Fruit fly (Drosophila melanogaster) S2 (cell line): ENCODE measurements around the gene Nup93-2.

ENCODE experiments used
- CG8478 ChIP-seq: fragments of >200 bp; optimal IDR thresholded peaks from 2 replicates; lab custom pipeline; 2018
- CTCF ChIP-seq, 2 experiments: fragments of >200 bp; optimal IDR thresholded peaks; 2 replicates each; lab custom pipeline; 2018

Nup93-2 gene

dm6 chr3R:14879207-14879863 lies 18.8 kb downstream of the Nup93-2 start, which contains the start of gene CG3631:
CG3631 (plus strand) TSS chr3R:14879457.
- TF ChIP-seq CTCF (optimal IDR thresholded peaks at IDR 0.05; lab: Kevin White, UChicago), result no peak
- TF ChIP-seq CG8478 (lab: Kevin White, UChicago), result no peak

DNA sequence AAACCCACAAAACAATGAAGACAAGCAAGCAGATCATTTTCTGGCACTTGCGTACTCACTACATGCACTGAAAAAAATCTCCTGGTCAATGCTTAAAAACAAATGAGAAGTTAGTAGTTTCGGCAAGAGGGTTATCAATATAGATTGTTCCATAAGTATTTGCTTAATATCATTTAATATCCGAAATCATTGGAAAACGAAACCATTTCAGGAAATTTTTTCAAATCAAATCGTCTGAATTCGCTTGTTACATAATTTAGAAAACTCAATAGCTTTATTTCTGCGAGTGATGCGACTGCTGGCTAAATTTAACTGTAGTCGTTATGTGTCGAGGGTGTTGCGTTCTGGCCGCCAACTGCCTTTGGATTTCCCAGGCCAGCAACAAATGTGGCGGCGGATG lies 20.0 kb downstream of the Nup93-2 start:
- TF ChIP-seq CTCF (optimal IDR thresholded peaks at IDR 0.05; lab: Kevin White, UChicago), result no peak

- TF ChIP-seq CG8478 (lab: Kevin White, UChicago) (no peak), CTCF (optimal IDR thresholded peaks at IDR 0.05; lab: Kevin White, UChicago) (no peak)
These were observed 22.2 kb downstream of the Nup93-2 start for dm6 chr3R:14875965-14876331.

DNA sequence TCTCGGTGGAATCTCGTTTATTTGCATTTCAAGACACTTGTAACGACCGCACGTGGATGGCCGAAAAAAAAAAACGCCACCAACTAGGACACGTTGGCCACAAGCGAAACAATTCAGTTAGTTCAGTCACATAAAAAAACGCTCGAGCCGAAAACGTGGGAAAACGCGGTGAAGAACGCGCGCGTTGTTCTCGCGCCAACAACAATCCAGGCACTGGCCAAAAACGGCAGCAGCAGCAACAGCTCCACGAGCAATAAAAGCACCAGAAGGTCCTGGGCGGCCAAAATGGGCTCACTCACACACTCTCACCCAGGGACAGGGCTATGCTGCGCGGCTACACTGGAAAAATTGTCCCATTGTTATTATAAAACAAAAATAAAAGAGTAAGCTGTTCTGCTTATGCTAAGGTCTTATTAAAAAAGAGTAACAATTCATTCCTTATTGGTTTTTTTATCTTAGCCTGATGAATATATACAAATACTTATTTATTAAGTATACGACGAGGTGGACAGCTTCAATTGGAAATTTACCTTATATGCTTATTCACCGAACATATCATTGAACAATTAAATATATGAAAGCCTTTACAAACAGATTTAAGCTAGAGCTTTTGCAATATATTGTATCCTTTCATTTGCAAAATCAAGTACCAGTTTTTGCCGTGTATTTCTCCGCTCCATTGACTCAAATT lies 22.8 kb downstream of the Nup93-2 start, which contains the start of gene btsz:
btsz (minus strand) TSS at position 215 of the 691 bp plus-strand sequence.
- no peak for TF ChIP-seq CTCF (optimal IDR thresholded peaks at IDR 0.05; lab: Kevin White, UChicago)
- TF ChIP-seq CG8478 (lab: Kevin White, UChicago), result no peak

- no peak for TF ChIP-seq CTCF (optimal IDR thresholded peaks at IDR 0.05; lab: Kevin White, UChicago)
- TF ChIP-seq CG8478 (lab: Kevin White, UChicago), result no peak
These were observed 24.8 kb downstream of the Nup93-2 start for dm6 chr3R:14873345-14873744.

dm6 chr3R:14864819-14865218 lies 33.4 kb downstream of the Nup93-2 start:
- no peak for TF ChIP-seq CG8478 (lab: Kevin White, UChicago)
- no peak for TF ChIP-seq CTCF (optimal IDR thresholded peaks at IDR 0.05; lab: Kevin White, UChicago)

DNA sequence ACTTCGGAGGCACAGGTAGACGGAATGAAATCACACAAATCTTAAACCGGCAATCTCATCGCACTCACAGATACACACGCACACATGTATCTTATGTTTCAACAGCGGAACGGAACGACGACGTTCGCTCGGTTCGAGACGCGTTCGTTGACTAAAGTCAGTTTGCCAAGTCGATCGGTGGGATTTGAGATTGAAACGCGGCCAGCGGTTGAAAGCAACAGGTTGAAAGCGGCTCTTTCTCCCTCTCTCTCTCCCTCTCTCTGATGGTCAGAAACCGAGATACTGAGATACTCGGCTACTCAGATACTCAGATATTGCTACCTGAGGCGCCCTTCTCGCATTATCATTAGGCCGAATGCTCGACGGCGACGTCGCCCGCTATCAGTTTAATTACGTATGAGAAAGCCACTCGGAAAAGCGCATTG lies 44.4 kb downstream of the Nup93-2 start:
- TF ChIP-seq CG8478 (lab: Kevin White, UChicago) (no peak), CTCF (optimal IDR thresholded peaks at IDR 0.05; lab: Kevin White, UChicago) (no peak)

dm6 chr3R:14852610-14853009 lies 45.6 kb downstream of the Nup93-2 start:
- no peak for TF ChIP-seq CTCF (optimal IDR thresholded peaks at IDR 0.05; lab: Kevin White, UChicago)

DNA sequence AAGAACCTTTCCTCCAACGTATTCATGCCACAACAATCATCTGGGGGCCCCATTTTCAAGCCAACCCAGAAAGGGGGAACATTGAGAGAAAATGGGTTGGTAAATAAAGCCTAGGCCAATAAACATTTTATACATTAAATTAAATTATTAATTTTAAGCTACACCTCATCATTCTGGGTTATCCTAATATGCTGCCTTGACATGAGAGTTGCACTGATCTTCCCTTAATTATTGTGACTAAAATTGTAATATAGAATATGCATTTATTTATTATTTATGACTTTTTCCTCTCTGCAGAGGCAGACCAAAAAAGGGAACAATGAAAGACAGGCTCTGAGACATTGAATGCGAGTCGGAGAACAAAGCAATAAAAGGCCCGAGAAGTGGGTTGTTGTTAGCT lies 50.3 kb downstream of the Nup93-2 start:
- no peak for TF ChIP-seq CTCF (optimal IDR thresholded peaks at IDR 0.05; lab: Kevin White, UChicago)
- no peak for TF ChIP-seq CG8478 (lab: Kevin White, UChicago)

dm6 chr3R:14846924-14847599 lies 51.1 kb downstream of the Nup93-2 start:
- TF ChIP-seq CTCF (optimal IDR thresholded peaks at IDR 0.05; lab: Kevin White, UChicago) (no peak), CG8478 (lab: Kevin White, UChicago) (no peak)
